Worm (Caenorhabditis elegans) whole organism, L2 larva: ENCODE data around the gene egl-4.

Experiments used
- C34F6.9 ChIP-seq: fragments of 150-350 bp; optimal IDR thresholded peaks from 2 replicates; lab custom pipeline; 2014; ENCODE audit warnings: missing biosample characterization, missing genetic modification characterization
- F13H6.1 ChIP-seq: sonication (generic microtip); optimal IDR thresholded peaks from 2 replicates; lab custom pipeline; 2016; ENCODE audit warnings: missing genetic modification characterization, missing compliant biosample characterization
- R02D3.7 ChIP-seq: fragments of 150-350 bp; optimal IDR thresholded peaks from 2 replicates; lab custom pipeline; 2014; ENCODE audit warnings: missing biosample characterization, missing genetic modification characterization
- Y55F3AM.14 ChIP-seq: fragments of 200-800 bp; sonication (Bioruptor generic); optimal IDR thresholded peaks from 2 replicates; lab custom pipeline; 2018; ENCODE audit warnings: mild to moderate bottlenecking, missing genetic modification characterization, missing compliant biosample characterization
- ZK546.5 ChIP-seq: sonication (generic microtip); optimal IDR thresholded peaks from 2 replicates; lab custom pipeline; 2017; ENCODE audit warnings: missing biosample characterization, missing genetic modification characterization
- aly-2 ChIP-seq: fragments of 150-350 bp; optimal IDR thresholded peaks from 2 replicates; lab custom pipeline; 2014; ENCODE audit warnings: missing biosample characterization, missing genetic modification characterization
- blmp-1 ChIP-seq: sonication (generic microtip); optimal IDR thresholded peaks from 2 replicates; lab custom pipeline; 2017; ENCODE audit warnings: missing genetic modification characterization, mild to moderate bottlenecking, missing compliant biosample characterization, antibody characterized with exemption, moderate library complexity; ENCODE audit not compliant: insufficient read depth
- ceh-82 ChIP-seq: fragments of 150-350 bp; optimal IDR thresholded peaks from 2 replicates; lab custom pipeline; 2014; ENCODE audit warnings: missing biosample characterization, missing genetic modification characterization
- crh-2 ChIP-seq: sonication (generic microtip); optimal IDR thresholded peaks from 2 replicates; lab custom pipeline; 2017; ENCODE audit warnings: missing biosample characterization, missing genetic modification characterization
- dmd-4 ChIP-seq: sonication (generic microtip); optimal IDR thresholded peaks from 2 replicates; lab custom pipeline; 2017; ENCODE audit warnings: missing biosample characterization, missing genetic modification characterization
- egl-27 ChIP-seq: sonication (generic microtip); optimal IDR thresholded peaks from 3 replicates; lab custom pipeline; 2017; ENCODE audit warnings: missing biosample characterization, missing genetic modification reagents, missing genetic modification characterization
- elt-1 ChIP-seq: fragments of 150-350 bp; optimal IDR thresholded peaks from 2 replicates; lab custom pipeline; 2014; ENCODE audit warnings: missing biosample characterization, missing genetic modification characterization
- elt-3 ChIP-seq: sonication (generic microtip); optimal IDR thresholded peaks from 2 replicates; lab custom pipeline; 2017; ENCODE audit warnings: missing biosample characterization, missing genetic modification characterization
- fos-1 ChIP-seq: fragments of 150-350 bp; optimal IDR thresholded peaks from 2 replicates; lab custom pipeline; 2014; ENCODE audit warnings: missing biosample characterization, missing genetic modification characterization
- gmeb-1 ChIP-seq: fragments of 150-350 bp; optimal IDR thresholded peaks from 2 replicates; lab custom pipeline; 2014; ENCODE audit warnings: missing biosample characterization, missing genetic modification characterization
- lin-11 ChIP-seq: fragments of 150-350 bp; sonication (generic microtip); optimal IDR thresholded peaks from 2 replicates; lab custom pipeline; 2014; ENCODE audit warnings: missing biosample characterization, missing genetic modification characterization, inconsistent platforms, mixed read lengths
- lin-13 ChIP-seq: fragments of 150-350 bp; optimal IDR thresholded peaks from 2 replicates; lab custom pipeline; 2014; ENCODE audit warnings: missing biosample characterization, missing genetic modification reagents, missing genetic modification characterization
- lin-39 ChIP-seq: fragments of 150-350 bp; optimal IDR thresholded peaks from 2 replicates; lab custom pipeline; 2014; ENCODE audit warnings: missing biosample characterization, missing genetic modification reagents, missing genetic modification characterization
- lsy-2 ChIP-seq, 2 experiments: fragments of 150-350 bp in 1 of 2; sonication (generic microtip) in 1 of 2; optimal IDR thresholded peaks; 2 replicates each; lab custom pipeline; 2014 to 2017; ENCODE audit warnings: missing biosample characterization in 2 of 2, missing genetic modification characterization in 2 of 2
- mab-5 ChIP-seq: fragments of 150-350 bp; optimal IDR thresholded peaks from 2 replicates; lab custom pipeline; 2014; ENCODE audit warnings: missing biosample characterization, missing genetic modification characterization
- mdl-1 ChIP-seq, 2 experiments: fragments of 150-350 bp in 1 of 2; sonication (generic microtip) in 1 of 2; optimal IDR thresholded peaks; 2 replicates each; lab custom pipeline; 2017; ENCODE audit warnings: missing biosample characterization in 2 of 2, missing genetic modification characterization in 2 of 2
- nhr-10 ChIP-seq: sonication (generic microtip); optimal IDR thresholded peaks from 2 replicates; lab custom pipeline; 2017; ENCODE audit warnings: missing biosample characterization, missing genetic modification characterization
- nhr-11 ChIP-seq: fragments of 150-350 bp; optimal IDR thresholded peaks from 2 replicates; lab custom pipeline; 2014; ENCODE audit warnings: missing biosample characterization, missing genetic modification characterization
- nhr-12 ChIP-seq: fragments of 150-350 bp; optimal IDR thresholded peaks from 2 replicates; lab custom pipeline; 2014; ENCODE audit warnings: missing biosample characterization, missing genetic modification characterization
- nhr-129 ChIP-seq: fragments of 150-350 bp; optimal IDR thresholded peaks from 2 replicates; lab custom pipeline; 2014; ENCODE audit warnings: missing biosample characterization, missing genetic modification characterization
- nhr-21 ChIP-seq: fragments of 150-350 bp; optimal IDR thresholded peaks from 2 replicates; lab custom pipeline; 2014; ENCODE audit warnings: missing biosample characterization, missing genetic modification characterization
- nhr-23 ChIP-seq: fragments of 150-350 bp; optimal IDR thresholded peaks from 2 replicates; lab custom pipeline; 2014; ENCODE audit warnings: missing biosample characterization, missing genetic modification reagents, missing genetic modification characterization
- nhr-237 ChIP-seq: fragments of 150-350 bp; optimal IDR thresholded peaks from 2 replicates; lab custom pipeline; 2014; ENCODE audit warnings: missing biosample characterization, missing genetic modification characterization
- nhr-25 ChIP-seq: fragments of 150-350 bp; sonication (generic microtip); optimal IDR thresholded peaks from 3 replicates; lab custom pipeline; 2014; ENCODE audit warnings: missing biosample characterization, missing genetic modification characterization
- nhr-6 ChIP-seq: fragments of 150-350 bp; optimal IDR thresholded peaks from 2 replicates; lab custom pipeline; 2014; ENCODE audit warnings: missing biosample characterization, missing genetic modification characterization
- nhr-77 ChIP-seq: fragments of 150-350 bp; optimal IDR thresholded peaks from 2 replicates; lab custom pipeline; 2014; ENCODE audit warnings: missing biosample characterization, missing genetic modification characterization
- sem-4 ChIP-seq: fragments of 150-350 bp; optimal IDR thresholded peaks from 2 replicates; lab custom pipeline; 2014; ENCODE audit warnings: missing biosample characterization, missing genetic modification reagents, missing genetic modification characterization
- skn-1 ChIP-seq: sonication (generic microtip); optimal IDR thresholded peaks from 2 replicates; lab custom pipeline; 2017; ENCODE audit warnings: missing biosample characterization, missing genetic modification characterization
- sma-3 ChIP-seq: sonication (generic microtip); optimal IDR thresholded peaks from 2 replicates; lab custom pipeline; 2016; ENCODE audit warnings: missing genetic modification reagents, missing genetic modification characterization, missing compliant biosample characterization
- unc-39 ChIP-seq: fragments of 150-350 bp; optimal IDR thresholded peaks from 2 replicates; lab custom pipeline; 2014; ENCODE audit warnings: missing biosample characterization, missing genetic modification characterization
- unc-55 ChIP-seq: fragments of 150-350 bp; sonication (generic microtip); optimal IDR thresholded peaks from 3 replicates; lab custom pipeline; 2014; ENCODE audit warnings: missing biosample characterization, missing genetic modification reagents, missing genetic modification characterization
- unc-62 ChIP-seq: fragments of 150-350 bp; optimal IDR thresholded peaks from 2 replicates; lab custom pipeline; 2014; ENCODE audit warnings: missing biosample characterization, missing genetic modification reagents, missing genetic modification characterization
- zag-1 ChIP-seq: fragments of 150-350 bp; optimal IDR thresholded peaks from 2 replicates; lab custom pipeline; 2014; ENCODE audit warnings: missing biosample characterization, missing genetic modification characterization
- ztf-1 ChIP-seq: fragments of 200-800 bp; sonication (Bioruptor generic); conservative IDR thresholded peaks from 2 replicates; pipeline ENCODE4 v1.3.6; 2022; ENCODE audit warnings: missing genetic modification characterization, missing compliant biosample characterization
- ztf-11 ChIP-seq: sonication (generic microtip); optimal IDR thresholded peaks from 2 replicates; lab custom pipeline; 2017; ENCODE audit warnings: missing biosample characterization, missing genetic modification characterization
- ztf-4 ChIP-seq: fragments of 150-350 bp; optimal IDR thresholded peaks from 2 replicates; lab custom pipeline; 2014; ENCODE audit warnings: missing biosample characterization, missing genetic modification characterization

egl-4 gene

DNA sequence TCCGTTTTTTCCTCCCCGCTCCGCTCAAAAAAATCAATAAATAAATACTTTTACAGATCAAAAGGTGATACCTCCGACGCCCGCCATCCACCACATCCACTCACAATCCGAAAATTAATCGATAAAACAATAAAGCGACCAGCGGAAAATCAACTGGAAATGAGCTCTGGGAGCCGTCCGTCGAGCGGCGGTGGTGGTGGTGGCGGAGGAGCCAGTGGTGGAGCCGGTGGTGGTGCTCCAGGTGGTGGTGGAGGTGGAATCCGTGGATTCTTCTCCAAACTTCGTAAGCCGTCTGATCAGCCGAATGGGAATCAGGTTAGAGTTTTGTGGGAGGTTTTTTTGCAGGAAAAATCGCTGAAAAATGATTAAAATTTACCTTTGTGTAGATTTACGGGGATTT, at the start of gene egl-4:
egl-4 (plus strand) TSS at position 160 of the 400 bp plus-strand sequence.
- no peak for TF ChIP-seq unc-62 (GFP tag; lab: Kevin White, UChicago)
- TF ChIP-seq lin-11 (tag; lab: Kevin White, UChicago): no peak
- TF ChIP-seq R02D3.7 (tag; lab: Kevin White, UChicago): no peak
- TF ChIP-seq nhr-25: no peak
- TF ChIP-seq nhr-6 (tag; lab: Kevin White, UChicago): no peak
- TF ChIP-seq skn-1 (tag; lab: Kevin White, UChicago): no peak
- no peak for TF ChIP-seq dmd-4 (tag; lab: Kevin White, UChicago)
- no peak for TF ChIP-seq aly-2 (tag; lab: Kevin White, UChicago)
- no peak for TF ChIP-seq nhr-23 (tag; lab: Kevin White, UChicago)
- no peak for TF ChIP-seq F13H6.1 (tag; lab: Kevin White, UChicago)
- TF ChIP-seq ztf-1 (GFP tag; lab: Robert Waterston, UW): no peak
- no peak for TF ChIP-seq nhr-12 (tag; lab: Kevin White, UChicago)
- no peak for TF ChIP-seq blmp-1 (tag; lab: Kevin White, UChicago)
- no peak for TF ChIP-seq lin-39 (tag; lab: Kevin White, UChicago)
- TF ChIP-seq gmeb-1 (tag; lab: Kevin White, UChicago): no peak
- no peak for TF ChIP-seq mdl-1 (tag; optimal IDR thresholded peaks at IDR 0.05; lab: Kevin White, UChicago)
- TF ChIP-seq sma-3: no peak
- no peak for TF ChIP-seq ztf-4 (tag; lab: Kevin White, UChicago)
- no peak for TF ChIP-seq sem-4
- TF ChIP-seq unc-39: no peak
- TF ChIP-seq, all 48 proteins: peak for 0

DNA sequence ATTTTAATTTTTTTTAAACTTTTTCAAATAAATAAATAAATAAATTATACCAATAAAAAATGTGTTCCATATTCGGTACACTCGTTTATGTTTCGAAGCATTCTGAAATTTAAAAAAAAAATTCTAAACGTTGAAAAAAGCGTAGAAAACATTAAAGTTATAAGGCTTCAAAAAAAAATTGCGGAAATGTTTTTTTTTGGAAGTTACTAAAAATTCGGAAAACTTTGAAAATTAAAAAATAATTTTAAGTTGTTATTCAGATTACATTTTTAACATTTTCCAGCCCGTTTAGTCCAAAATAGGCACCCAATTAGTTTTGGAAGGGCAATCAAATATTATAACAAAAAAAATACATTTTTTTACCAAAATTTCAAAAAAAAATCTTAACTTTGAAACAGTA, 44.0 kb upstream of the egl-4 start, which contains the start of gene Y38C1BA.1:
Y38C1BA.1 (minus strand) TSS at position 101 of the 400 bp plus-strand sequence.
- TF ChIP-seq C34F6.9 (tag; lab: Kevin White, UChicago) (no peak), zag-1 (tag; lab: Kevin White, UChicago) (no peak), lin-13 (GFP tag; lab: Kevin White, UChicago) (no peak), nhr-237 (tag; lab: Kevin White, UChicago) (no peak), ztf-4 (tag; lab: Kevin White, UChicago) (no peak), lsy-2 (tag; optimal IDR thresholded peaks at IDR 0.05; lab: Kevin White, UChicago) (no peak), unc-62 (GFP tag; lab: Kevin White, UChicago) (no peak), mdl-1 (tag; optimal IDR thresholded peaks at IDR 0.05; lab: Kevin White, UChicago) (no peak), mab-5 (tag; lab: Kevin White, UChicago) (no peak), Y55F3AM.14 (no peak), elt-3 (no peak), ztf-11 (tag; lab: Kevin White, UChicago) (no peak), unc-55 (GFP tag; lab: Kevin White, UChicago) (no peak), nhr-129 (tag; lab: Kevin White, UChicago) (no peak)

DNA sequence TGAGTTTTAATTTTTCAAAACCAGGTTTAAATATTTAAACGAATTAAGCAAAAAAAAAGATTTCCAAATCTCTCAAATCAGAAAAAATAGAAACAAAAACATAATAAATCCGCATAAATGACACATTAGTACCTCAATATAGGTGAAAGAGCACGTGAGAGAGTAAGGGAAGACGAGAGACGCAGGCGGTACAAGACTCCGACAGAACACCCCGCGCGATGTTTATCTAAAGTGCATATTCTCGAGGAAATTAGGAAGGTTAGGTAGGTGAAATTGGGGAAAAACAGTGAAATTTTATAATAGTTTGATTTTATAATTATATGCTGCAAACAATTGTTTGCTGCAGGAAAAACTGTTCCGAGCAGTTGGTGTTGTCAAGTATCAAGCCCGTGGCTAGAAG, 43.3 kb upstream of the egl-4 start:
- TF ChIP-seq nhr-10 (tag; lab: Kevin White, UChicago) (no peak), elt-1 (tag; lab: Kevin White, UChicago) (no peak), crh-2 (peak; percentile 15), C34F6.9 (tag; lab: Kevin White, UChicago) (peak; percentile 27), unc-39 (no peak), ZK546.5 (tag; lab: Kevin White, UChicago) (no peak), ztf-1 (GFP tag; lab: Robert Waterston, UW) (no peak), fos-1 (no peak), F13H6.1 (tag; lab: Kevin White, UChicago) (no peak), lin-39 (tag; lab: Kevin White, UChicago) (no peak), lsy-2 (tag; optimal IDR thresholded peaks at IDR 0.05; lab: Kevin White, UChicago) (peak in 1 of 2 experiments; percentile 62), nhr-129 (tag; lab: Kevin White, UChicago) (no peak), nhr-6 (tag; lab: Kevin White, UChicago) (no peak), blmp-1 (tag; lab: Kevin White, UChicago) (no peak), sem-4 (no peak), ceh-82 (tag; lab: Kevin White, UChicago) (no peak), egl-27 (tag; lab: Kevin White, UChicago) (no peak), nhr-77 (tag; lab: Kevin White, UChicago) (no peak), lin-11 (tag; lab: Kevin White, UChicago) (no peak), unc-55 (GFP tag; lab: Kevin White, UChicago) (peak; percentile 50), sma-3 (no peak), lin-13 (GFP tag; lab: Kevin White, UChicago) (peak; percentile 49), nhr-21 (tag; lab: Kevin White, UChicago) (no peak), dmd-4 (tag; lab: Kevin White, UChicago) (no peak), unc-62 (GFP tag; lab: Kevin White, UChicago) (no peak), Y55F3AM.14 (no peak), nhr-11 (tag; lab: Kevin White, UChicago) (no peak)
